Fruit fly (Drosophila melanogaster): ENCODE results near the gene CG3402.
A peak's percentile ranks its signal among the peaks of the same experiment; 100 is the strongest.

The CG3402 gene

DNA sequence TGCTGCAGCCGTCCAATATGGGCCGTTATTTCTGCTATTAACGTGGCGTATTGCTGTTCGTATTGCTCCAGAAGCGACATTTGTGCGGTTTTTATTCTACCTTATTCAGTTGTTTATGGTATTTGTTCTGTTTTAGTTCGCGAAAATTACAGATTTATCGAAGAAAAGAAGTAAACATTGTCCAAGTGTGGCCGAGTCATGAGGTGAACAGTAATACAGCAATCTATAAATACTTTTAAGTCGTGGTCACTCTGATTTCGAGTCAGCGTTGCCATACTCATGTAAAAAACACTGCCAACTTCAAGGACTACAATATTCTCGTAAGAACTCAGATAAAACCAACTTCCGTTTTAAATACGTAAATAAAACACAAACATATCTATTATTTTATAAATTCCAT, 40.0 kb upstream of the CG3402 start, which contains the start of gene Vti1a (continued):
- TF ChIP-seq CG5180 (GFP tag; optimal IDR thresholded peaks at IDR 0.05) = no peak
- no peak for TF ChIP-seq Meics (GFP tag; optimal IDR thresholded peaks at IDR 0.05)
- TF ChIP-seq Mrtf (GFP tag; IDR thresholded peaks at IDR 0.05) = no peak
- no peak for TF ChIP-seq CG8281 (tag; optimal IDR thresholded peaks at IDR 0.05)
- no peak for TF ChIP-seq CG8924 (tag; optimal IDR thresholded peaks at IDR 0.05)
- no peak for TF ChIP-seq CG18619 (GFP tag; optimal IDR thresholded peaks at IDR 0.05)
- TF ChIP-seq CG18262 (tag; optimal IDR thresholded peaks at IDR 0.05) = peak; percentile 2
- TF ChIP-seq jumu (GFP tag; optimal IDR thresholded peaks at IDR 0.05) = no peak
- no peak for TF ChIP-seq Ets65A (GFP tag)
- peak; percentile 12 for TF ChIP-seq scrt (GFP tag; optimal IDR thresholded peaks at IDR 0.05)
- TF ChIP-seq Scr (GFP tag; IDR thresholded peaks at IDR 0.05; ENCODE audit: partially characterized antibody) = peak; percentile 33; the same call in 1 of the 2 replicates
- no peak for TF ChIP-seq CG10274 (GFP tag; optimal IDR thresholded peaks at IDR 0.05)
- TF ChIP-seq CG1603 (tag; optimal IDR thresholded peaks at IDR 0.05) = peak; percentile 64
- TF ChIP-seq nerfin-1 (tag; optimal IDR thresholded peaks at IDR 0.05) = no peak
- no peak for TF ChIP-seq fd64A (GFP tag; optimal IDR thresholded peaks at IDR 0.05)
- TF ChIP-seq Med (GFP tag) = peak; percentile 59
- TF ChIP-seq bbx (GFP tag; IDR thresholded peaks at IDR 0.05; ENCODE audit: partially characterized antibody) = peak; percentile 65; the same call in 1 of the 2 replicates
- peak; percentile 38 for TF ChIP-seq phol (tag; optimal IDR thresholded peaks at IDR 0.05)
- TF ChIP-seq CG17802 (tag; optimal IDR thresholded peaks at IDR 0.05) = no peak
- TF ChIP-seq CkIIα-i1 (GFP tag; IDR thresholded peaks at IDR 0.05) = no peak
- TF ChIP-seq crol (GFP tag; IDR thresholded peaks at IDR 0.05) = no peak
- peak; percentile 71 for TF ChIP-seq YL-1 (GFP tag; optimal IDR thresholded peaks at IDR 0.05)
- no peak for TF ChIP-seq Jarid2 (GFP tag; optimal IDR thresholded peaks at IDR 0.05)
- no peak for TF ChIP-seq vvl (GFP tag; IDR thresholded peaks at IDR 0.05)
- no peak for TF ChIP-seq trh (GFP tag; optimal IDR thresholded peaks at IDR 0.05)
- TF ChIP-seq CG10654 (GFP tag; optimal IDR thresholded peaks at IDR 0.05) = no peak
- TF ChIP-seq CG12769 (tag; optimal IDR thresholded peaks at IDR 0.05) = no peak
- no peak for TF ChIP-seq gcm2 (GFP tag; optimal IDR thresholded peaks at IDR 0.05)
- TF ChIP-seq gro (GFP tag; optimal IDR thresholded peaks at IDR 0.05) = no peak
- TF ChIP-seq hkb (optimal IDR thresholded peaks at IDR 0.05) = no peak
- TF ChIP-seq hkb (GFP tag; IDR thresholded peaks at IDR 0.05) = no peak
- no peak for TF ChIP-seq CG14014 (GFP tag; IDR thresholded peaks at IDR 0.05)
- no peak for TF ChIP-seq bsh (GFP tag; optimal IDR thresholded peaks at IDR 0.05)
- peak; percentile 39 for TF ChIP-seq CG2712 (tag; optimal IDR thresholded peaks at IDR 0.05)
- 0 out of 3 replicates have a peak, but pooled peaks have one; percentile 33 for TF ChIP-seq CG17361 (GFP tag; IDR thresholded peaks at IDR 0.05)
- no peak for TF ChIP-seq odd (GFP tag; optimal IDR thresholded peaks at IDR 0.05)
- TF ChIP-seq CG31388 (GFP tag; optimal IDR thresholded peaks at IDR 0.05) = no peak
- no peak for TF ChIP-seq Ada2b (GFP tag; IDR thresholded peaks at IDR 0.05)
- peak; percentile 57 for TF ChIP-seq Dp (GFP tag; optimal IDR thresholded peaks at IDR 0.05)
- peak; percentile 71 for TF ChIP-seq MESR4 (GFP tag; optimal IDR thresholded peaks at IDR 0.05)
- no peak for TF ChIP-seq Atf6 (GFP tag; IDR thresholded peaks at IDR 0.05)
- TF ChIP-seq CG4282 (GFP tag; optimal IDR thresholded peaks at IDR 0.05) = no peak
- peak; percentile 71 for TF ChIP-seq CG14710 (tag; optimal IDR thresholded peaks at IDR 0.05)
- no peak for TF ChIP-seq ac (GFP tag; optimal IDR thresholded peaks at IDR 0.05)
- peak; percentile 82 for TF ChIP-seq ftz-f1 (GFP tag; optimal IDR thresholded peaks at IDR 0.05)
- no peak for TF ChIP-seq CG16815 (GFP tag; optimal IDR thresholded peaks at IDR 0.05)
- no peak for TF ChIP-seq fu2 (GFP tag; optimal IDR thresholded peaks at IDR 0.05)
- TF ChIP-seq CG2116 (GFP tag; optimal IDR thresholded peaks at IDR 0.05) = peak; percentile 47
- TF ChIP-seq Spps (tag; optimal IDR thresholded peaks at IDR 0.05) = no peak
- peak; percentile 27 for TF ChIP-seq Hmr (GFP tag; optimal IDR thresholded peaks at IDR 0.05)
- no peak for TF ChIP-seq CG7271 (tag; optimal IDR thresholded peaks at IDR 0.05)
- no peak for TF ChIP-seq yki (optimal IDR thresholded peaks at IDR 0.05)

Data from whole organism, embryonic.